Worm (Caenorhabditis elegans) whole organism, L4 larva: ENCODE data around the gene hrde-2.

ENCODE experiments used
- aly-2 ChIP-seq: sonication (generic microtip); optimal IDR thresholded peaks from 2 replicates; lab custom pipeline; 2018; ENCODE audit warnings: missing biosample characterization, missing genetic modification characterization
- ceh-82 ChIP-seq: sonication (generic microtip); optimal IDR thresholded peaks from 2 replicates; lab custom pipeline; 2017; ENCODE audit warnings: missing biosample characterization, missing genetic modification characterization
- dpl-1 ChIP-seq: fragments of 150-350 bp; optimal IDR thresholded peaks from 2 replicates; lab custom pipeline; 2014; ENCODE audit warnings: missing biosample characterization, missing genetic modification reagents, missing genetic modification characterization
- mep-1 ChIP-seq: fragments of 150-350 bp; sonication (generic microtip); optimal IDR thresholded peaks from 3 replicates; lab custom pipeline; 2014; ENCODE audit warnings: missing biosample characterization, missing genetic modification characterization
- pha-4 ChIP-seq, 2 experiments: fragments of 150-350 bp in 1 of 2; fragments of 200-800 bp in 1 of 2; sonication (Bioruptor generic) in 1 of 2; IDR thresholded peaks in 1 of 2; optimal IDR thresholded peaks in 1 of 2; 2 replicates each; pipeline versions ENCODE4 v1.3.6 to Lab custom; 2014 to 2022; ENCODE audit warnings: missing genetic modification characterization in 2 of 2, missing genetic modification reagents in 2 of 2, missing biosample characterization in 1 of 2, missing compliant biosample characterization in 1 of 2
- unc-39 ChIP-seq: sonication (generic microtip); optimal IDR thresholded peaks from 2 replicates; lab custom pipeline; 2017; ENCODE audit warnings: missing biosample characterization, missing genetic modification characterization
- ztf-11 ChIP-seq: fragments of 150-350 bp; optimal IDR thresholded peaks from 2 replicates; lab custom pipeline; 2014; ENCODE audit warnings: missing biosample characterization, missing genetic modification characterization

- TF ChIP-seq ztf-11 (no peak), aly-2 (tag; lab: Kevin White, UChicago) (no peak), dpl-1 (GFP tag; lab: Kevin White, UChicago) (peak; percentile 83), unc-39 (no peak), ceh-82 (no peak), mep-1 (tag; lab: Kevin White, UChicago) (no peak), pha-4 (GFP tag; IDR thresholded peaks at IDR 0.05; lab: Robert Waterston, UW) (no peak), pha-4 (tag; optimal IDR thresholded peaks at IDR 0.05; lab: Kevin White, UChicago) (no peak)
These were observed 14.1 kb upstream of the hrde-2 start, which contains the start of the genes cdt-2 and T01C3.2 for ce11 chrV:14990843-14991242.
